Fruit fly (Drosophila melanogaster): ENCODE measurements around the gene CG14957.

CG14957 gene

DNA sequence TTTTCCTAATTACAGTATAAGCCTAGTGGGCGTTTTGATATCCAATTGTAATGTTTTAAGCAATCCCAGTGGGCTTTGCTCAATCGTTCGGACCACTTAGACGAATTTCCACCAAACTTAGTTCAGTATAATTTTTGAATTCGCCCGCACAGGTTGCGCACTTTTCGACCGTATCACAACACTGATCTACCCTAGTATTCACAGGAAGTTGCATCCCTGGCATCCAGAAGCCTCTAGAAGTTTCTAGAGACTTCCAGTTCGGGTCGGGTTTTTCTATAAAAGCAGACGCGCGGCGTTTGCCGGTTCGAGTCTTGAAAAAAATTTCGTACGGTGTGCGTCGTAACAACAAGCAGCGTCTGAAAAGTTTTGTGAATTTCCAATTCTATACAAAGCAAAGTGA is 5.5 kb downstream of the CG14957 start, which contains the start of gene Hsp83 (continued):
- TF ChIP-seq CG10209 (GFP tag; optimal IDR thresholded peaks at IDR 0.05), result peak; percentile 96
- TF ChIP-seq CG11093 (GFP tag; IDR thresholded peaks at IDR 0.05), result peak; percentile 73; the same call in 2 of the 3 replicates
- TF ChIP-seq CG10979 (tag; optimal IDR thresholded peaks at IDR 0.05), result peak; percentile 89
- no peak for TF ChIP-seq tna (GFP tag; IDR thresholded peaks at IDR 0.05; ENCODE audit: partially characterized antibody)
- TF ChIP-seq B-H2 (GFP tag; optimal IDR thresholded peaks at IDR 0.05), result peak; percentile 99
- no peak for TF ChIP-seq CG8478 (optimal IDR thresholded peaks at IDR 0.05)
- peak; percentile 61; the same call in 2 of the 3 replicates for TF ChIP-seq CG7357 (GFP tag; IDR thresholded peaks at IDR 0.05)
- peak; percentile 87 for TF ChIP-seq Xbp1 (GFP tag; optimal IDR thresholded peaks at IDR 0.05)
- peak; percentile 98 for TF ChIP-seq sqz (GFP tag; optimal IDR thresholded peaks at IDR 0.05)
- TF ChIP-seq Gug (GFP tag; IDR thresholded peaks at IDR 0.05), result peak; percentile 55; the same call in 2 of the 4 replicates
- TF ChIP-seq stc (GFP tag; IDR thresholded peaks at IDR 0.05), result peak; percentile 96
- TF ChIP-seq nerfin-2 (GFP tag; IDR thresholded peaks at IDR 0.05; ENCODE audit: partially characterized antibody), result no peak
- peak; percentile 92 for TF ChIP-seq Awh (GFP tag; IDR thresholded peaks at IDR 0.05)
- peak; percentile 86 for TF ChIP-seq Oli (tag; optimal IDR thresholded peaks at IDR 0.05)
- peak; percentile 58; the same call in 1 of the 2 replicates for TF ChIP-seq gt (GFP tag; IDR thresholded peaks at IDR 0.05)
- TF ChIP-seq corto (GFP tag; optimal IDR thresholded peaks at IDR 0.05), result peak; percentile 90
- peak; percentile 87 for TF ChIP-seq Max (GFP tag; optimal IDR thresholded peaks at IDR 0.05)
- TF ChIP-seq her (GFP tag; optimal IDR thresholded peaks at IDR 0.05), result peak; percentile 96
- TF ChIP-seq Ssrp (tag; optimal IDR thresholded peaks at IDR 0.05), result peak; percentile 58
- TF ChIP-seq ftz-f1 (GFP tag; optimal IDR thresholded peaks at IDR 0.05), result peak; percentile 80
- TF ChIP-seq Poxn (GFP tag; IDR thresholded peaks at IDR 0.05), result peak; percentile 40; the same call in 1 of the 2 replicates
- peak; percentile 79 for TF ChIP-seq Blimp-1 (GFP tag; optimal IDR thresholded peaks at IDR 0.05)
- TF ChIP-seq usp (GFP tag; optimal IDR thresholded peaks at IDR 0.05), result no peak
- peak; percentile 89 for TF ChIP-seq CG9876 (GFP tag; optimal IDR thresholded peaks at IDR 0.05)
- TF ChIP-seq Med (GFP tag), result peak; percentile 100
- peak; percentile 91 for TF ChIP-seq Rx (GFP tag; IDR thresholded peaks at IDR 0.05)
- TF ChIP-seq CG14441 (GFP tag; IDR thresholded peaks at IDR 0.05), result peak; percentile 83
- TF ChIP-seq sna (GFP tag; IDR thresholded peaks at IDR 0.05; ENCODE audit: partially characterized antibody), result no peak
- peak; percentile 36; the same call in 1 of the 2 replicates for TF ChIP-seq Bgb (GFP tag; IDR thresholded peaks at IDR 0.05; ENCODE audit: partially characterized antibody)
- TF ChIP-seq Camta (GFP tag; optimal IDR thresholded peaks at IDR 0.05), result peak; percentile 92
- TF ChIP-seq nau (GFP tag; optimal IDR thresholded peaks at IDR 0.05), result peak; percentile 99
- TF ChIP-seq C15 (GFP tag; IDR thresholded peaks at IDR 0.05), result peak; percentile 80; the same call in 2 of the 3 replicates
- peak; percentile 95 for TF ChIP-seq so (GFP tag; IDR thresholded peaks at IDR 0.05)
- TF ChIP-seq danr (GFP tag; IDR thresholded peaks at IDR 0.05), result peak; percentile 63
- no peak for TF ChIP-seq sc (optimal IDR thresholded peaks at IDR 0.05)
- peak; percentile 88 for TF ChIP-seq sc (GFP tag; optimal IDR thresholded peaks at IDR 0.05)
- peak; percentile 100 for TF ChIP-seq CG6813 (GFP tag; optimal IDR thresholded peaks at IDR 0.05)
- peak; percentile 86 for TF ChIP-seq CG2120 (GFP tag; optimal IDR thresholded peaks at IDR 0.05)
- peak; percentile 26; the same call in 1 of the 2 replicates for TF ChIP-seq CG4404 (GFP tag; IDR thresholded peaks at IDR 0.05)
- TF ChIP-seq CG31388 (GFP tag; optimal IDR thresholded peaks at IDR 0.05), result peak; percentile 58
- peak; percentile 96 for TF ChIP-seq sr (GFP tag; IDR thresholded peaks at IDR 0.05)
- peak; percentile 87 for TF ChIP-seq CG3163 (GFP tag; optimal IDR thresholded peaks at IDR 0.05)
- peak; percentile 95 for TF ChIP-seq Mad (GFP tag; optimal IDR thresholded peaks at IDR 0.05)
- TF ChIP-seq CG31224 (GFP tag; IDR thresholded peaks at IDR 0.05), result peak; percentile 74
- peak; percentile 94 for TF ChIP-seq repo (GFP tag; optimal IDR thresholded peaks at IDR 0.05)
- peak; percentile 94 for TF ChIP-seq nerfin-1 (tag; optimal IDR thresholded peaks at IDR 0.05)
- peak; percentile 94 for TF ChIP-seq CG5953 (GFP tag; IDR thresholded peaks at IDR 0.05)
- peak; percentile 76 for TF ChIP-seq twi (tag; optimal IDR thresholded peaks at IDR 0.05)
- TF ChIP-seq tio (GFP tag; optimal IDR thresholded peaks at IDR 0.05), result peak; percentile 75
- TF ChIP-seq Elba2 (GFP tag; optimal IDR thresholded peaks at IDR 0.05), result peak; percentile 68
- TF ChIP-seq maf-S (GFP tag; optimal IDR thresholded peaks at IDR 0.05), result peak; percentile 89

All from whole organism, embryonic.